Fruit fly (Drosophila melanogaster): ENCODE results near the gene lilli.

lilli gene

DNA sequence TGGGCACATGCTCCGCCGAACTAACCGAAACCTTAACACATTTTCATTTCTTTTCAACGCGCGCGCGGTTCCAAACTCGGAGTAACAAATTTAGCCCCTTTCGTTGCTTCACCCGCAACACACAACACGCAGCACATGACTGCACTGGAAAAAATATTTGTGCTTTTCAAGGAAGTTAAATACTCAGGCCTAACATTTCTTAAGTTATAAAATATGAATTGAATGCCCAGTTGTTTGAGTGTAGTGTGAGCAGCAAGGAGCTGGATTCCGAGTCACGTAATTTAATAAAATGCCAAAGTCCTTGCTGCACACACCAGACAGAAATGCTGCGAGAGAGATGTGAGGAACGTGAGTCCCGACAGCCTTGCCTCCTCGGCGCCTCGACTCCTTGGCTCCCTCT lies 15.7 kb downstream of the lilli start:
- no peak for TF ChIP-seq CTCF (optimal IDR thresholded peaks at IDR 0.05)
- TF ChIP-seq CG8478 (optimal IDR thresholded peaks at IDR 0.05): no peak

DNA sequence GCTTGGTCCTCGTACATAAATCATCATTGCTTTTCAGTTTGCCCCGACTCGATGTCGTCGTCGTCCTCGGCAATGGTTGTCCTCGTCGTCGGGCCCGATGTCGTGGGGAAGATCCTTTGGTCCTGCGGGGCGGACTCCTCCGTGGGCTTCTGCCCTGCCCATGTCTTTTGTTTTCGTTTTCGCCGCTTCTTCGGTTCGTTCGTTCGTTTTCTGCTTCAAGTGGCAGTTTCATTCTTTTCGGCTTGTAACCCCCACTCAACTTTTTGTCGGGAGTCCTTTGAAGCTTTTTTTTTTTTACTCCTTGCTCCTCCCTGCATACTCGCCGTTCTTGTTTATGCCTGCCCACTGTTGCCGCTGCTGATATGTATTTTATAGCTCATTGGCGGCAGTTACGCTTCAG lies 17.9 kb downstream of the lilli start:
- TF ChIP-seq CG8478 (optimal IDR thresholded peaks at IDR 0.05) (no peak), CTCF (optimal IDR thresholded peaks at IDR 0.05) (no peak)

dm6 chr2L:2904316-2905050 lies 18.8 kb downstream of the lilli start:
- no peak for TF ChIP-seq CG8478 (optimal IDR thresholded peaks at IDR 0.05)
- TF ChIP-seq CTCF (optimal IDR thresholded peaks at IDR 0.05): no peak

- TF ChIP-seq CTCF (optimal IDR thresholded peaks at IDR 0.05) (no peak), CG8478 (optimal IDR thresholded peaks at IDR 0.05) (no peak)
Observed at dm6 chr2L:2905051-2905446, 19.3 kb downstream of the lilli start.

DNA sequence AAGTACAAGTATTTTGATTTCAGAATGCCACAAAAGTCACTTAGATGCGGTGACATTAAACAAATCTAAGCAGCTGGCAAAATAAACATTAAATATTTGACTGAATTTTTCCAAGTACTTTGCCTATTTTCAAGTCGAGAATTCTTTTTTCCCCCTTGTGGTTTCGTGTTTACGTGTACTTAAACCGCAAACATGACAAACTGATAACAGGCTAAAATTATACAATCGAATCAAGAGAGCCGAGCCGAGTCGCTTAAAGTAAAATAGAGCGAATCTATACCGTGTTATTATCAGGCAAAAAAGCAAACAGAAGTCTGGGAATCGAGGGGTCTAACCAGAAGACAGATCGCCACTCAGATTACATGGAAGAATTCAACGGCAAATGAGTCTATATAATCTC lies 20.4 kb downstream of the lilli start:
- TF ChIP-seq CG8478 (optimal IDR thresholded peaks at IDR 0.05): no peak
- TF ChIP-seq CTCF (optimal IDR thresholded peaks at IDR 0.05): no peak

DNA sequence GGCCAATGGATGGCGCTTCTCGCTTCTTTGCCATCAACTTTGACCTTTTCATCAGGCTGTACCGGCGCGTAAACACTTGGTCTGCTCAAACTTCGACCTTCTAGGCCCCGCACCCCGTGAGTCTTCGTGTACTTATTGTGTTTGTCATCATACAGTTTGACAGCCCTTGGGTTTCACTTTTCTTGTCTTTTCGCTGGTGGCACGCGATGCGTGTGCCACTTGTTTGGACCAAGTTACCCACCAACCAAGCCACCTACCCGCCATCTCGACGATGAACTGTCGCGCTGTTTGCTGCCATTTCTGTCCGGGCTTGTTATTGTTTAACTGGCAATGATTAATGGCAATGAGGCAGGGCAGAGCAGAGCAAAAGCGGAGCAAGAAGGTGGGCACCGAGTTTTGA lies 22.0 kb downstream of the lilli start:
- TF ChIP-seq CG8478 (optimal IDR thresholded peaks at IDR 0.05) (no peak), CTCF (optimal IDR thresholded peaks at IDR 0.05) (no peak)

DNA sequence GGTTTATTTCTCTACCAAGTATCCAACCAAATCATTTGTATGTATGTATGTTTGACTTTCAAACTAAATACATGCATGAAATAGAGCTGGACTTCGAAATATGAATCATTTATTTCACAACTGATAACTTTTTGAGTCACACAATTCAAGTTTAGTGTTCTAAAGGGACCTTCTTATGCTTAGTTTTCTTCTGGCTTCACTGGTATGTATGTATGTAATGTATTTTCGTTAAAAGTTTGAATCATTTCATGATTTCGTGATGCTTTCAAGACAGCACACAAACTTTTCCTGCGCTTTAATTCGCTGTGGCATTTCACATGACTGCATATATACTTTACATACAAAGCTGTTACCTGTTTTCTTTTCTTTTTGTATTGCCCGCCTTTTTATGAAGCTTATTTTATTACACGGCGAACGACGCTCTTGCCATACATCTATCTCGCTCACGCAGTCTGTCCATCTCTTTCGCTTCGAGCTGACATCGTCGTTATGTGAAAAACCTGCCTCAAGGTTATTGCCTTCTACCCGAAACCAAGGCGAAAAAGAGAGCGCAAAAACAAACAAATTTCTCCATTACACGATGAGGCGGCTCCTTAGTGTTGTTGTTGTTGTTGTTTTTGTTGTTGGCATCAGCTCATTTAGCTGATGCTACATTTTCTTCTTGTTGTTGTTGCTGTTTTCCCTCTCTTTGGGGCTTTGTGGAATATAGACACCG lies 22.9 kb downstream of the lilli start:
- TF ChIP-seq CTCF (optimal IDR thresholded peaks at IDR 0.05): no peak
- no peak for TF ChIP-seq CG8478 (optimal IDR thresholded peaks at IDR 0.05)

- TF ChIP-seq CTCF (optimal IDR thresholded peaks at IDR 0.05) (no peak), CG8478 (optimal IDR thresholded peaks at IDR 0.05) (no peak)
Observed at dm6 chr2L:2909495-2909894, 23.8 kb downstream of the lilli start.

DNA sequence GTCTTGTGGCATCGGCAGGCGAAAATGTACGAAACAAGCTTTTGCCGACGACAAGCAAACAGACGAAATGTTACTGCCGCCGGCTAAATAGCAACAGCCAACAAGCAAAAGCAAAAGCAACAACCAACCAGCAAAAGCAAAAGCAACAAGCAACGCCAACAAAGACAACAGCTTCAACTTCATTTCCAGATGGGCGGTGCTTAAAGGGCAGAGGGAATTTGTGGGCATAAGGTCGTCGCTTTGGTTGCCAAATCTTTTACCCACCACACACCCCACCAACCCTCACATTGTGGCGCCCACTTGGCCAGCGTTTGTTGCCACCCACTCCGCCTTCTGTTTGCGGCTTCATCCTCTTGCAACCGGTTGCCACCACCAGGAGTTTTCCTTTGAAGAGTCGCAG lies 25.2 kb downstream of the lilli start:
- no peak for TF ChIP-seq CTCF (optimal IDR thresholded peaks at IDR 0.05)
- TF ChIP-seq CG8478 (optimal IDR thresholded peaks at IDR 0.05): no peak

dm6 chr2L:2920641-2921040 lies 34.9 kb downstream of the lilli start:
- TF ChIP-seq CTCF (optimal IDR thresholded peaks at IDR 0.05) (no peak), CG8478 (optimal IDR thresholded peaks at IDR 0.05) (no peak)

dm6 chr2L:2924266-2924801 lies 38.6 kb downstream of the lilli start:
- no peak for TF ChIP-seq CG8478 (optimal IDR thresholded peaks at IDR 0.05)
- TF ChIP-seq CTCF (optimal IDR thresholded peaks at IDR 0.05): no peak

DNA sequence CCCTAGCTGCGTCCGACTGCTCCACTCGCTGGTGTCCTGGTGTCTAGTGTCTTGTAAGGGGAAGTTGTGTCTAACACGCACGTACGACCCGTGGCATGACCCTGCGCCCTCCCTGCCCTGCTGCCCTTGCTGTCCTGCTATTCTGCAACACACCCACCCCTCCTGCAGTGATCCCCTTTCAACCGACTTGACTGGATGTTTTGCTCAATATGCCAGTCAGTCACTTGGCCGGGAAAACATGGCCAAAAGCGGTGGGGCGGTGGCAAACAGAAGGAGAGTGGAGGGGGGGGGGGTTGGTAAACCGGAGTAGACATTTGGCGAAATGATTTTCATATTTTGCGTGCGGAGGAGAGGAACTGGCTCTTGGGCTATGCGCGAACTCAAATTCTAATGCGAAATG lies 44.9 kb downstream of the lilli start:
- TF ChIP-seq CTCF (optimal IDR thresholded peaks at IDR 0.05) (no peak), CG8478 (optimal IDR thresholded peaks at IDR 0.05) (no peak)

DNA sequence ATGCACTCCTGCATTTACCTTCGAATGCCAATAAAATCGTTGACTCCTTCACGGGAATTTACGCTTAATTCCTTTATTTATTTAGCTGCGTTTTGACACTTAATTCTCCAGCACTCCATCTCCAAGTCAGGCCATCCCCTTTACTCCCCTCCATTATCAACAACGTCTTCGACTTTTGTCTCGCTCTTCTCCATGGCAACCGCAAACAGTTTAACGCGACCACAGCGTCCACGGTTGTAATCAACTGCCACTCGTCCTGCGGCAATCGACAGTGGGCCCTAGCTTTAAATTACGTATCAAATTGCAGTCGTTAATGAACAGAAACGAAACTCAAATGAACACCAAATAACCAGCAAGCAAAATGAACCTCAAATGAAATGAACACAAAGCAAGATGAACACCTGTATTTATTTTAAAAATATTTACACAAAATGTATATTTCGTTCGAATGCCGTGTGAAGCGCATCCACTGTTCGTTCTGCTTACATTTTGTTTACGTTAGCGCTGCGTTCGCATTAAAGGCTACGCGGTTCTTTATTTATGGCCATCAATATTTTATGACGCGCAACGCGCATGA lies 45.9 kb downstream of the lilli start:
- no peak for TF ChIP-seq CTCF (optimal IDR thresholded peaks at IDR 0.05)
- TF ChIP-seq CG8478 (optimal IDR thresholded peaks at IDR 0.05): no peak

- TF ChIP-seq CG8478 (optimal IDR thresholded peaks at IDR 0.05): no peak
- no peak for TF ChIP-seq CTCF (optimal IDR thresholded peaks at IDR 0.05)
Observed at dm6 chr2L:2935704-2936103, 50.0 kb downstream of the lilli start.

dm6 chr2L:2939698-2940097 lies 54.0 kb downstream of the lilli start:
- TF ChIP-seq CTCF (optimal IDR thresholded peaks at IDR 0.05): no peak
- no peak for TF ChIP-seq CG8478 (optimal IDR thresholded peaks at IDR 0.05)

dm6 chr2L:2941353-2941752 lies 55.6 kb downstream of the lilli start:
- TF ChIP-seq CTCF (optimal IDR thresholded peaks at IDR 0.05) (no peak), CG8478 (optimal IDR thresholded peaks at IDR 0.05) (no peak)

All from S2 (cell line).